Worm (Caenorhabditis elegans): Measurements from ENCODE around the gene set-6.

set-6 gene

ce11 chrX:11996606-11997005 lies 22.1 kb upstream of the set-6 start:
- TF ChIP-seq ama-1 (optimal IDR thresholded peaks at IDR 0.05) (no peak), lin-11 (tag; optimal IDR thresholded peaks at IDR 0.05) (no peak)

ce11 chrX:11994484-11994883 lies 20.0 kb upstream of the set-6 start, which contains the start of gene C49F5.7:
Gene C49F5.7 (plus strand): TSS chrX:11994784.
- TF ChIP-seq ceh-48 (tag; optimal IDR thresholded peaks at IDR 0.05) = no peak
- TF ChIP-seq sox-2 (GFP tag; IDR thresholded peaks at IDR 0.05) = no peak
- TF ChIP-seq ceh-34 (tag; optimal IDR thresholded peaks at IDR 0.05) = no peak
- no peak for TF ChIP-seq ahr-1 (tag; optimal IDR thresholded peaks at IDR 0.05)
- TF ChIP-seq ref-2 (tag; optimal IDR thresholded peaks at IDR 0.05) = no peak
- no peak for TF ChIP-seq nfya-1 (tag; optimal IDR thresholded peaks at IDR 0.05)
- TF ChIP-seq rnt-1 (tag; optimal IDR thresholded peaks at IDR 0.05) = no peak
- no peak for TF ChIP-seq hlh-30 (tag; optimal IDR thresholded peaks at IDR 0.05; ENCODE audit: insufficient read depth)
- no peak for TF ChIP-seq ttx-3 (tag; optimal IDR thresholded peaks at IDR 0.05)
- no peak for TF ChIP-seq T23F11.4 (GFP tag; optimal IDR thresholded peaks at IDR 0.05)
- TF ChIP-seq unc-55 (GFP tag; optimal IDR thresholded peaks at IDR 0.05) = no peak

- TF ChIP-seq ceh-19 (GFP tag; optimal IDR thresholded peaks at IDR 0.05) = no peak
- TF ChIP-seq pat-9 (tag; optimal IDR thresholded peaks at IDR 0.05) = no peak
- TF ChIP-seq rnt-1 (tag; optimal IDR thresholded peaks at IDR 0.05) = no peak
- TF ChIP-seq mec-3 (tag; optimal IDR thresholded peaks at IDR 0.05; ENCODE audit: borderline replicate concordance) = no peak
- no peak for TF ChIP-seq ceh-2 (tag; optimal IDR thresholded peaks at IDR 0.05)
- no peak for TF ChIP-seq ceh-18 (tag; optimal IDR thresholded peaks at IDR 0.05)
- TF ChIP-seq unc-3 (GFP tag; conservative IDR thresholded peaks at IDR 0.05) = no peak
- no peak for TF ChIP-seq unc-3 (tag; optimal IDR thresholded peaks at IDR 0.05)
- no peak for TF ChIP-seq tbx-7 (tag; optimal IDR thresholded peaks at IDR 0.05)
- no peak for TF ChIP-seq hlh-6 (tag; optimal IDR thresholded peaks at IDR 0.05)
- no peak for TF ChIP-seq ttx-3 (tag; optimal IDR thresholded peaks at IDR 0.05)
- no peak for TF ChIP-seq ceh-22 (tag; optimal IDR thresholded peaks at IDR 0.05)
- TF ChIP-seq ceh-45 (GFP tag; IDR thresholded peaks at IDR 0.05) = no peak
Observed at ce11 chrX:11993327-11993726, 18.8 kb upstream of the set-6 start.

ce11 chrX:11992778-11993177 lies 18.3 kb upstream of the set-6 start:
- no peak for TF ChIP-seq pax-1 (tag; optimal IDR thresholded peaks at IDR 0.05)
- TF ChIP-seq ets-4 (tag; optimal IDR thresholded peaks at IDR 0.05) = no peak
- TF ChIP-seq ceh-19 (GFP tag; optimal IDR thresholded peaks at IDR 0.05) = no peak
- no peak for TF ChIP-seq ceh-9 (tag; optimal IDR thresholded peaks at IDR 0.05)
- TF ChIP-seq ahr-1 (tag; optimal IDR thresholded peaks at IDR 0.05) = no peak
- no peak for TF ChIP-seq sox-2 (GFP tag; IDR thresholded peaks at IDR 0.05)
- TF ChIP-seq elt-4 (tag; optimal IDR thresholded peaks at IDR 0.05) = no peak

- TF ChIP-seq hlh-13 (GFP tag; optimal IDR thresholded peaks at IDR 0.05) = no peak
- no peak for TF ChIP-seq dve-1 (tag; optimal IDR thresholded peaks at IDR 0.05)
- TF ChIP-seq fax-1 (tag; optimal IDR thresholded peaks at IDR 0.05) = no peak
- TF ChIP-seq nhr-11 (tag; optimal IDR thresholded peaks at IDR 0.05) = no peak
- no peak for TF ChIP-seq unc-3 (GFP tag; conservative IDR thresholded peaks at IDR 0.05)
- no peak for TF ChIP-seq unc-3 (tag; optimal IDR thresholded peaks at IDR 0.05)
- TF ChIP-seq pax-1 (tag; optimal IDR thresholded peaks at IDR 0.05) = no peak
- TF ChIP-seq pros-1 (tag; optimal IDR thresholded peaks at IDR 0.05) = no peak
- TF ChIP-seq tbx-7 (tag; optimal IDR thresholded peaks at IDR 0.05) = no peak
- TF ChIP-seq ceh-45 (GFP tag; IDR thresholded peaks at IDR 0.05) = no peak
Observed at ce11 chrX:11992246-11992645, 17.8 kb upstream of the set-6 start.

- no peak for TF ChIP-seq lin-11 (tag; optimal IDR thresholded peaks at IDR 0.05)
- no peak for TF ChIP-seq npax-4 (tag; optimal IDR thresholded peaks at IDR 0.05)
- no peak for TF ChIP-seq pha-4 (tag; optimal IDR thresholded peaks at IDR 0.05)
- TF ChIP-seq ref-2 (tag; optimal IDR thresholded peaks at IDR 0.05) = no peak
- TF ChIP-seq fax-1 (tag; optimal IDR thresholded peaks at IDR 0.05) = no peak
- TF ChIP-seq nfya-1 (tag; optimal IDR thresholded peaks at IDR 0.05) = no peak
- no peak for TF ChIP-seq pat-9 (tag; optimal IDR thresholded peaks at IDR 0.05)
- no peak for TF ChIP-seq gmeb-2 (tag; optimal IDR thresholded peaks at IDR 0.05)
- no peak for TF ChIP-seq hlh-15 (tag; optimal IDR thresholded peaks at IDR 0.05)
- TF ChIP-seq rnt-1 (tag; optimal IDR thresholded peaks at IDR 0.05) = no peak
- no peak for TF ChIP-seq C08G9.2 (tag; optimal IDR thresholded peaks at IDR 0.05)
- TF ChIP-seq hlh-6 (tag; optimal IDR thresholded peaks at IDR 0.05) = no peak
- TF ChIP-seq che-1 (tag; optimal IDR thresholded peaks at IDR 0.05) = no peak
- no peak for TF ChIP-seq ceh-48 (tag; optimal IDR thresholded peaks at IDR 0.05)
- no peak for TF ChIP-seq nhr-232 (tag; optimal IDR thresholded peaks at IDR 0.05)
- no peak for TF ChIP-seq zip-5 (tag; optimal IDR thresholded peaks at IDR 0.05)
Observed at ce11 chrX:11987900-11988364, 13.5 kb upstream of the set-6 start, which contains the start of gene C49F5.6. Gene C49F5.6 (plus strand): TSS chrX:11988314.
